Worm (Caenorhabditis elegans): Measurements from ENCODE around the gene C18B12.4.

ce11 chrX:15077597-15078261 is 37.3 kb upstream of the C18B12.4 start, which contains the start of the genes H40L08.8, H40L08.2 and H40L08.7:
- TF ChIP-seq madf-6 (GFP tag; IDR thresholded peaks at IDR 0.05) (no peak), hmg-1.2 (GFP tag; IDR thresholded peaks at IDR 0.05) (no peak), egl-18 (GFP tag; IDR thresholded peaks at IDR 0.05) (no peak), lag-1 (GFP tag; IDR thresholded peaks at IDR 0.05) (no peak), ceh-27 (GFP tag; optimal IDR thresholded peaks at IDR 0.05) (no peak), let-607 (tag; optimal IDR thresholded peaks at IDR 0.05) (no peak), let-526 (GFP tag; IDR thresholded peaks at IDR 0.05) (no peak), hsf-1 (GFP tag; IDR thresholded peaks at IDR 0.05) (no peak), T07F8.4 (tag; optimal IDR thresholded peaks at IDR 0.05) (no peak), attf-3 (GFP tag; conservative IDR thresholded peaks at IDR 0.05) (no peak), T26A5.8 (tag; optimal IDR thresholded peaks at IDR 0.05) (no peak), Y53F4B.3 (GFP tag; IDR thresholded peaks at IDR 0.05) (no peak)

Data from whole organism, young adult.